Fruit fly (Drosophila melanogaster) whole organism, wandering third instar larva: ENCODE measurements around the gene CG9920.

Source experiments
- Abd-B ChIP-seq: fragments of >200 bp; optimal IDR thresholded peaks from 2 replicates; lab custom pipeline; 2017; ENCODE audit warnings: missing biosample characterization, missing genetic modification characterization
- CG32264 ChIP-seq: fragments of 200-800 bp; sonication (Bioruptor generic); optimal IDR thresholded peaks from 2 replicates; lab custom pipeline; 2016; ENCODE audit warnings: missing biosample characterization, missing genetic modification characterization
- CG9705 ChIP-seq: fragments of 200-800 bp; sonication (Bioruptor generic); optimal IDR thresholded peaks from 2 replicates; lab custom pipeline; 2018; ENCODE audit warnings: missing biosample characterization, mild to moderate bottlenecking, missing genetic modification characterization
- CrebA ChIP-seq: fragments of 200-800 bp; sonication (Bioruptor generic); optimal IDR thresholded peaks from 2 replicates; lab custom pipeline; 2016; ENCODE audit warnings: missing biosample characterization, mild to moderate bottlenecking, missing genetic modification characterization, borderline replicate concordance
- Dfd ChIP-seq: fragments of >200 bp; optimal IDR thresholded peaks from 2 replicates; lab custom pipeline; 2017; ENCODE audit warnings: missing biosample characterization, missing genetic modification characterization
- Dif ChIP-seq: fragments of 200-275, 200-300 bp; sonication (Bioruptor generic); optimal IDR thresholded peaks from 2 replicates; lab custom pipeline; 2018; ENCODE audit warnings: missing biosample characterization, missing genetic modification characterization; ENCODE audit not compliant: partially characterized antibody
- GATAd ChIP-seq: sonication (Bioruptor generic); optimal IDR thresholded peaks from 2 replicates; lab custom pipeline; 2016; ENCODE audit warnings: missing biosample characterization, missing genetic modification characterization
- HLH106 ChIP-seq: fragments of 200-800 bp; optimal IDR thresholded peaks from 3 replicates; lab custom pipeline; 2019; ENCODE audit warnings: missing biosample characterization, mild to moderate bottlenecking, missing genetic modification characterization, moderate library complexity
- Hnf4 ChIP-seq: fragments of 200-800 bp; sonication (Bioruptor generic); optimal IDR thresholded peaks from 2 replicates; lab custom pipeline; 2016; ENCODE audit warnings: missing biosample characterization, mild to moderate bottlenecking, missing genetic modification characterization
- Hr78 ChIP-seq: fragments of >200 bp; optimal IDR thresholded peaks from 2 replicates; lab custom pipeline; 2017; ENCODE audit warnings: missing biosample characterization, missing genetic modification characterization
- Hr83 ChIP-seq: fragments of 200-300 bp; sonication (Bioruptor generic); optimal IDR thresholded peaks from 2 replicates; lab custom pipeline; 2016; ENCODE audit warnings: missing biosample characterization, mild to moderate bottlenecking, missing genetic modification characterization, moderate library complexity; ENCODE audit not compliant: poor library complexity, severe bottlenecking
- Jra ChIP-seq: sonication (Bioruptor generic); optimal IDR thresholded peaks from 2 replicates; lab custom pipeline; 2016; ENCODE audit warnings: missing biosample characterization, missing genetic modification characterization
- Mio ChIP-seq: sonication (Bioruptor generic); optimal IDR thresholded peaks from 2 replicates; lab custom pipeline; 2016; ENCODE audit warnings: missing biosample characterization, missing genetic modification characterization
- Myc ChIP-seq: fragments of >200 bp; optimal IDR thresholded peaks from 2 replicates; lab custom pipeline; 2017
- N ChIP-seq: fragments of >200 bp; optimal IDR thresholded peaks from 2 replicates; lab custom pipeline; 2018; ENCODE audit warnings: missing biosample characterization, missing external identifiers, missing genetic modification characterization
- OdsH ChIP-seq: fragments of 200-800 bp; sonication (Bioruptor generic); optimal IDR thresholded peaks from 2 replicates; lab custom pipeline; 2016; ENCODE audit warnings: missing biosample characterization, mild to moderate bottlenecking, missing genetic modification characterization
- Rel ChIP-seq, 2 experiments: fragments of 200-800 bp; sonication (Bioruptor generic) in 1 of 2; optimal IDR thresholded peaks; 2 replicates in 1 of 2; 3 replicates in 1 of 2; lab custom pipeline; 2016 to 2019; ENCODE audit warnings: mild to moderate bottlenecking in 2 of 2, missing biosample characterization in 2 of 2, missing genetic modification characterization in 2 of 2, moderate library complexity in 1 of 2
- Sp1 ChIP-seq: fragments of 200-800 bp; sonication (Bioruptor generic); optimal IDR thresholded peaks from 3 replicates; lab custom pipeline; 2019; ENCODE audit warnings: missing biosample characterization, mild to moderate bottlenecking, missing genetic modification characterization, moderate library complexity
- Vsx2 ChIP-seq: fragments of 200-300, 225-300 bp; sonication (Bioruptor generic); optimal IDR thresholded peaks from 2 replicates; lab custom pipeline; 2018; ENCODE audit warnings: missing biosample characterization, missing genetic modification characterization; ENCODE audit not compliant: partially characterized antibody
- br ChIP-seq: fragments of 200-800 bp; sonication (Bioruptor generic); optimal IDR thresholded peaks from 2 replicates; lab custom pipeline; 2016; ENCODE audit warnings: missing biosample characterization, missing genetic modification characterization
- brk ChIP-seq: fragments of 200-800 bp; sonication (Bioruptor generic); optimal IDR thresholded peaks from 2 replicates; lab custom pipeline; 2016; ENCODE audit warnings: missing biosample characterization, mild to moderate bottlenecking, missing genetic modification characterization
- dl ChIP-seq, 2 experiments: fragments of 175-275, 200-275 bp in 1 of 2; fragments of 200-275 bp in 1 of 2; sonication (Bioruptor generic); optimal IDR thresholded peaks; lab custom pipeline; 2018; ENCODE audit warnings: mild to moderate bottlenecking in 2 of 2, missing biosample characterization in 2 of 2, missing genetic modification characterization in 2 of 2, moderate library complexity in 2 of 2; ENCODE audit not compliant: partially characterized antibody in 2 of 2, insufficient read depth in 1 of 2
- dmrt93B ChIP-seq: fragments of 200-800 bp; sonication (Bioruptor generic); optimal IDR thresholded peaks from 2 replicates; lab custom pipeline; 2018; ENCODE audit warnings: missing biosample characterization, mild to moderate bottlenecking, missing genetic modification characterization
- dsf ChIP-seq: sonication (Bioruptor generic); optimal IDR thresholded peaks from 2 replicates; lab custom pipeline; 2016; ENCODE audit warnings: missing biosample characterization, missing genetic modification characterization, borderline replicate concordance
- ey ChIP-seq: fragments of 200-800 bp; sonication (Bioruptor generic); optimal IDR thresholded peaks from 2 replicates; lab custom pipeline; 2016; ENCODE audit warnings: missing biosample characterization, missing genetic modification characterization
- foxo ChIP-seq, 2 experiments: fragments of 200-800 bp; sonication (Bioruptor generic); optimal IDR thresholded peaks; 2 replicates in 1 of 2; 3 replicates in 1 of 2; lab custom pipeline; 2016 to 2017; ENCODE audit warnings: missing biosample characterization in 2 of 2, missing genetic modification characterization in 2 of 2
- fru ChIP-seq: fragments of 200-800 bp; sonication (Bioruptor generic); optimal IDR thresholded peaks from 3 replicates; lab custom pipeline; 2016; ENCODE audit warnings: missing biosample characterization, mild to moderate bottlenecking, missing genetic modification characterization
- h ChIP-seq: fragments of 200-800 bp; sonication (Bioruptor generic); optimal IDR thresholded peaks from 3 replicates; lab custom pipeline; 2016; ENCODE audit warnings: missing biosample characterization, mild to moderate bottlenecking, missing genetic modification characterization
- jim ChIP-seq: fragments of 175-275, 200-325 bp; sonication (Bioruptor generic); optimal IDR thresholded peaks from 2 replicates; lab custom pipeline; 2016; ENCODE audit warnings: missing biosample characterization, mild to moderate bottlenecking, missing genetic modification characterization
- lola ChIP-seq: fragments of >200 bp; optimal IDR thresholded peaks from 2 replicates; lab custom pipeline; 2017; ENCODE audit warnings: missing biosample characterization, missing genetic modification characterization
- pan ChIP-seq: fragments of >200 bp; optimal IDR thresholded peaks from 2 replicates; lab custom pipeline; 2017
- psq ChIP-seq: fragments of 200-800 bp; sonication (Bioruptor generic); optimal IDR thresholded peaks from 3 replicates; lab custom pipeline; 2017; ENCODE audit warnings: missing biosample characterization, mild to moderate bottlenecking, missing genetic modification characterization, moderate library complexity
- rgr ChIP-seq: fragments of 200-800 bp; sonication (Bioruptor generic); optimal IDR thresholded peaks from 3 replicates; lab custom pipeline; 2016; ENCODE audit warnings: missing biosample characterization, mild to moderate bottlenecking, missing genetic modification characterization
- sage ChIP-seq: fragments of 200-800 bp; sonication (Bioruptor generic); optimal IDR thresholded peaks from 2 replicates; lab custom pipeline; 2016; ENCODE audit warnings: missing biosample characterization, mild to moderate bottlenecking, missing genetic modification characterization
- sv ChIP-seq: fragments of 200-800 bp; sonication (Bioruptor generic); optimal IDR thresholded peaks from 3 replicates; lab custom pipeline; 2016; ENCODE audit warnings: missing biosample characterization, missing genetic modification characterization
- tai ChIP-seq: sonication (Bioruptor generic); optimal IDR thresholded peaks from 2 replicates; lab custom pipeline; 2016; ENCODE audit warnings: missing biosample characterization, missing genetic modification characterization
- usp ChIP-seq: fragments of >200 bp; optimal IDR thresholded peaks from 2 replicates; lab custom pipeline; 2017; ENCODE audit warnings: missing biosample characterization, missing genetic modification characterization
- woc ChIP-seq: sonication (Bioruptor generic); optimal IDR thresholded peaks from 2 replicates; lab custom pipeline; 2016; ENCODE audit warnings: missing biosample characterization, mild to moderate bottlenecking, missing genetic modification characterization

CG9920 gene

DNA sequence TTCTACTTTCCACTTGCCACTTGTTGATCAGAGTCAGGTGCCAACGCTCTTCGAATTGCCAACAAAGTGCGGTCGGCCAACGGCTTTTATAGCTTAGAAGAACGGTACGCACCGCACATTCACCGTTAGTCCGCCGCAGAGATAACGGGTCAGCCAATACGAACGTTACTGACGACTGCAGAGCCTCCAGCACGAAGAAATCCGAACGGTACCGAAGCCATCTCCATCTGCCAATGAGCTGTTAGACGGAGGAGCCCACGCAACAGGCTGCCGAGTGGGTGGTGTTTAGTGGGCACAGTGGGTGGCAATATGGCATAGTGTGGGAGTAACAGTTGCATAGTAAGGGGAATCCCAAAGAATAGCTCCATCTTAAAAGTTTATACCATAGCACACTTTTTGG is 1.1 kb downstream of the CG9920 start, which contains the start of gene CCHa1:
Gene CCHa1 (minus strand): TSS at position 44 of the 400 bp plus-strand sequence.
- TF ChIP-seq sage (GFP tag; lab: Kevin White, UChicago) (no peak), Mio (GFP tag; lab: Kevin White, UChicago) (no peak)

DNA sequence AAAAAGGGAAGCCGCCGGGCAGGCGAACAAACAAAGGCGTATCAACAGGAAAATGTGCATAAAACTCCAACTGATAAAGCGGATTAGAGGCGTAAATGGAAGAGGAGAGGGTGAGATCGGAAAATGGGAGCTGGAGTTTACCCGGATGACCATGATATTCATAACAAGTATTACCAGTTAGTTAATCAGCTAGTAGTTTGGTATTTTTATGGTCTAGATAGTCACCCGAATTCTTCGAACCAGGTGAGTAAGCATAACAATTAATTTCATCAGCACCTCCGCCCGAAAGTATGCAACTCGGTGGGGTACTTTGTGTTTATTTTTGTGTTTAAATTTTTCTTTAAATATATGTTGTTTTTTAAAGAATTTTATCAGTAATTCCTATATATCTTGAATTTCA is 2.0 kb downstream of the CG9920 start:
- no peak for TF ChIP-seq ey (GFP tag; lab: Kevin White, UChicago)
- TF ChIP-seq CG32264 (GFP tag; lab: Kevin White, UChicago): no peak
- TF ChIP-seq dsf (GFP tag; lab: Kevin White, UChicago): no peak
- TF ChIP-seq GATAd: no peak
- no peak for TF ChIP-seq usp (GFP tag; lab: Kevin White, UChicago)

DNA sequence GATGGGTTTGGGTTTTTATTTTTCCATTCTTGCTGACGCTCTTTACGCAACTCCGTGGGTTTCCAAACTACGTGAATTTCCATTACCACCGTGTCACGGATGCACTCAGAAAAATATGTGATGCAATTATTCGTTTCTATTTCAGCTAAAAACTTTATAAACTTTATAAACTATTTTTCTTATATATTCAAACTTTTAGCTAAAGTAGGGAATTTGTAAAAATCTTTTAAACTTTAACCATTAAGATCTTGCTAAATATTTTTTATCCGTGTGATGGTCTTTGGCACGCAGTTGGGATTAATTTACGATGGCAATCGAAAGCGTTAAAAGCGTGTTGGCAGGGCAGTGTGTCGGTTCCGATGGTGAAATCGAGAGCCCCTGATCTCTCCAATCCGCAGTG is 2.5 kb downstream of the CG9920 start:
- TF ChIP-seq sv (GFP tag; lab: Kevin White, UChicago): no peak
- TF ChIP-seq foxo (GFP tag; optimal IDR thresholded peaks at IDR 0.05; lab: Kevin White, UChicago): no peak
- no peak for TF ChIP-seq br (GFP tag; lab: Kevin White, UChicago)

DNA sequence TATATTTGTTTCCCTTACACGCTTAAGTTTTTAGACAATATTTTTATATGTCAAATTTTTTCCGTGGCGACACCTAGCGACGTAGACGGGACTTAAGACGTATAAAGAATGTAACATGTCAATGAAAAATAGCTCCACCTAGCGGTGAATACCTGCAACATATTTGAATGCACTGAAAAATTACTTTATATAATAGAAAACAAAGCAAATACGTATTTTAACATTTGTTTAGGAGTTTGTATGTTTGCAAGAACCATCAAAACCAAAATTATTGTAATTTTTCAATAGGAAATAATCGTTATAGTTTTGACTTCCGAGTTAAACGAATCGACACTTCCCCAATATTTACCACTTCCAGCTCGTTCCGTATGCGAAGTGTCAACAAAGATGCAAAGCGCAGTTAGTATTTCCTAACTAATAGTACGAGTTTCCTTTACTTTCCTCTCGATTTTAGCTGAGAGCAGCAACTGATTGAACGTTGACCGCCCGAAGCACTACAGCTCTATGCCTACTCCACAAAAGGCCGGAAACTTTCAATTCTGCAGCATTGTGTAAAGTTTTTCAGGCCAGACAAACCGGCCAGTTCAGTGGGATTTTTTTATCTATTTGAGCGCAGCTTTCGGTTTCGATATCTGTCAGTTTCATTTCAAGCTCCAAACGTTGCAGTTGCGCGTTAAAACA is 8.9 kb downstream of the CG9920 start, which contains the start of gene Npc2b:
Gene Npc2b (plus strand): TSS at position 631 of the 681 bp plus-strand sequence.
- no peak for TF ChIP-seq jim (GFP tag; lab: Kevin White, UChicago)
- peak; percentile 61 for TF ChIP-seq rgr (GFP tag; lab: Kevin White, UChicago)
- TF ChIP-seq GATAd: no peak
- TF ChIP-seq Vsx2 (GFP tag; lab: Kevin White, UChicago): no peak
- no peak for TF ChIP-seq Dfd (GFP tag; lab: Kevin White, UChicago)
- no peak for TF ChIP-seq Dif (GFP tag; lab: Kevin White, UChicago)
- TF ChIP-seq Rel (GFP tag; optimal IDR thresholded peaks at IDR 0.05; lab: Kevin White, UChicago): no peak
- TF ChIP-seq Rel (tag; optimal IDR thresholded peaks at IDR 0.05; lab: Kevin White, UChicago): no peak
- no peak for TF ChIP-seq Jra (GFP tag; lab: Kevin White, UChicago)
- no peak for TF ChIP-seq sage (GFP tag; lab: Kevin White, UChicago)
- TF ChIP-seq CrebA (GFP tag; lab: Kevin White, UChicago): no peak
- peak; percentile 2 for TF ChIP-seq CG9705 (GFP tag; lab: Kevin White, UChicago)
- TF ChIP-seq CG32264 (GFP tag; lab: Kevin White, UChicago): no peak
- TF ChIP-seq ey (GFP tag; lab: Kevin White, UChicago): peak; percentile 38
- peak; percentile 38 for TF ChIP-seq dmrt93B (GFP tag; lab: Kevin White, UChicago)
- TF ChIP-seq Myc: peak; percentile 81
- no peak for TF ChIP-seq tai
- TF ChIP-seq fru (GFP tag; lab: Kevin White, UChicago): peak; percentile 52
- peak; percentile 31 for TF ChIP-seq Hr83 (GFP tag; lab: Kevin White, UChicago)
- no peak for TF ChIP-seq brk (GFP tag; lab: Kevin White, UChicago)
- TF ChIP-seq foxo (GFP tag; optimal IDR thresholded peaks at IDR 0.05; lab: Kevin White, UChicago): peak in 1 of 2 experiments; percentile 61
- peak; percentile 35 for TF ChIP-seq br (GFP tag; lab: Kevin White, UChicago)
- no peak for TF ChIP-seq woc (GFP tag; lab: Kevin White, UChicago)
- no peak for TF ChIP-seq Hr78 (GFP tag; lab: Kevin White, UChicago)
- no peak for TF ChIP-seq dsf (GFP tag; lab: Kevin White, UChicago)
- TF ChIP-seq Mio (GFP tag; lab: Kevin White, UChicago): no peak
- TF ChIP-seq lola: no peak
- no peak for TF ChIP-seq N
- peak; percentile 7 for TF ChIP-seq psq
- no peak for TF ChIP-seq dl (GFP tag; optimal IDR thresholded peaks at IDR 0.05; lab: Kevin White, UChicago; ENCODE audit: insufficient read depth in 1 of 2, partially characterized antibody in 2 of 2)
- peak; percentile 5 for TF ChIP-seq Hnf4 (GFP tag; lab: Kevin White, UChicago)
- TF ChIP-seq HLH106 (tag; lab: Kevin White, UChicago): peak; percentile 18
- no peak for TF ChIP-seq Abd-B (GFP tag; lab: Kevin White, UChicago)
- TF ChIP-seq pan: no peak
- no peak for TF ChIP-seq Sp1 (GFP tag; lab: Kevin White, UChicago)
- TF ChIP-seq OdsH (GFP tag; lab: Kevin White, UChicago): peak; percentile 45
- TF ChIP-seq usp (GFP tag; lab: Kevin White, UChicago): no peak
- no peak for TF ChIP-seq h (GFP tag; lab: Kevin White, UChicago)
- peak; percentile 5 for TF ChIP-seq sv (GFP tag; lab: Kevin White, UChicago)
